Fruit fly (Drosophila melanogaster) whole organism, prepupa: ENCODE measurements around the gene CG3368.

Experiments
- CG10631 ChIP-seq: fragments of 200-800 bp; sonication (Bioruptor generic); optimal IDR thresholded peaks from 2 replicates; lab custom pipeline; 2016; ENCODE audit warnings: missing biosample characterization, missing genetic modification characterization
- CG11294 ChIP-seq: fragments of 200-800 bp; sonication (Bioruptor generic); IDR thresholded peaks from 2 replicates; pipeline ENCODE4 v1.3.6; 2022; ENCODE audit warnings: missing biosample characterization, missing genetic modification characterization
- CG11762 ChIP-seq: fragments of 200-800 bp; sonication (Bioruptor generic); optimal IDR thresholded peaks from 3 replicates; lab custom pipeline; 2016; ENCODE audit warnings: missing biosample characterization, missing genetic modification characterization; ENCODE audit not compliant: insufficient read depth
- CG11902 ChIP-seq: fragments of 200-800 bp; sonication (Bioruptor generic); optimal IDR thresholded peaks from 3 replicates; lab custom pipeline; 2016; ENCODE audit warnings: missing biosample characterization, missing genetic modification characterization
- CG15336 ChIP-seq: fragments of 200-800 bp; sonication (Bioruptor generic); IDR thresholded peaks from 2 replicates; pipeline ENCODE4 v1.3.6; 2022; ENCODE audit warnings: missing biosample characterization, missing genetic modification characterization
- CG1621 ChIP-seq: fragments of 200-800 bp; sonication (Bioruptor generic); optimal IDR thresholded peaks from 3 replicates; lab custom pipeline; 2018; ENCODE audit warnings: missing biosample characterization, mild to moderate bottlenecking, missing genetic modification characterization
- CG16779 ChIP-seq: fragments of 200-800 bp; sonication (Bioruptor generic); optimal IDR thresholded peaks from 3 replicates; lab custom pipeline; 2017; ENCODE audit warnings: missing biosample characterization, mild to moderate bottlenecking, missing genetic modification characterization
- CG3032 ChIP-seq: fragments of 200-800 bp; optimal IDR thresholded peaks from 2 replicates; lab custom pipeline; 2019; ENCODE audit warnings: missing biosample characterization, mild to moderate bottlenecking, missing genetic modification characterization, moderate library complexity
- CG31627 ChIP-seq: fragments of 200-800 bp; sonication (Bioruptor generic); optimal IDR thresholded peaks from 3 replicates; lab custom pipeline; 2016; ENCODE audit warnings: missing biosample characterization, missing genetic modification characterization
- CG32006 ChIP-seq: fragments of 200-800 bp; sonication (Bioruptor generic); optimal IDR thresholded peaks from 3 replicates; lab custom pipeline; 2017; ENCODE audit warnings: missing biosample characterization, mild to moderate bottlenecking, missing genetic modification characterization
- CG34406 ChIP-seq: fragments of 200-800 bp; sonication (Bioruptor generic); optimal IDR thresholded peaks from 3 replicates; lab custom pipeline; 2016; ENCODE audit warnings: missing biosample characterization, missing genetic modification characterization
- CG3919 ChIP-seq: fragments of 200-800 bp; sonication (Bioruptor generic); optimal IDR thresholded peaks from 3 replicates; lab custom pipeline; 2016; ENCODE audit warnings: missing biosample characterization, missing genetic modification characterization
- CG4318 ChIP-seq: fragments of 200-800 bp; sonication (Bioruptor generic); optimal IDR thresholded peaks from 3 replicates; lab custom pipeline; 2017; ENCODE audit warnings: missing biosample characterization, mild to moderate bottlenecking, missing genetic modification characterization
- CG6276 ChIP-seq: fragments of 200-800 bp; sonication (Bioruptor generic); optimal IDR thresholded peaks from 2 replicates; lab custom pipeline; 2017; ENCODE audit warnings: missing biosample characterization, mild to moderate bottlenecking, missing genetic modification characterization
- CG6808 ChIP-seq: fragments of 200-800 bp; sonication (Bioruptor generic); optimal IDR thresholded peaks from 3 replicates; lab custom pipeline; 2017; ENCODE audit warnings: missing biosample characterization, missing genetic modification characterization, mild to moderate bottlenecking, moderate library complexity, missing genetic modification reagents
- CG6854 ChIP-seq: fragments of 200-800 bp; sonication (Bioruptor generic); optimal IDR thresholded peaks from 2 replicates; lab custom pipeline; 2017; ENCODE audit warnings: missing biosample characterization, mild to moderate bottlenecking, missing genetic modification characterization
- CG8119 ChIP-seq: fragments of 200-800 bp; sonication (Bioruptor generic); IDR thresholded peaks from 3 replicates; pipeline ENCODE4 v1.3.6; 2022; ENCODE audit warnings: missing biosample characterization, missing genetic modification characterization
- CG8319 ChIP-seq: fragments of 200-800 bp; sonication (Bioruptor generic); optimal IDR thresholded peaks from 3 replicates; lab custom pipeline; 2016; ENCODE audit warnings: missing biosample characterization, missing genetic modification characterization
- CG8632 ChIP-seq: fragments of 200-800 bp; sonication (Bioruptor generic); optimal IDR thresholded peaks from 3 replicates; lab custom pipeline; 2016; ENCODE audit warnings: missing biosample characterization, missing genetic modification characterization
- CG9139 ChIP-seq: fragments of 200-800 bp; sonication (Bioruptor generic); optimal IDR thresholded peaks from 3 replicates; lab custom pipeline; 2017; ENCODE audit warnings: missing biosample characterization, mild to moderate bottlenecking, missing genetic modification characterization
- Eip78C ChIP-seq: fragments of 200-800 bp; sonication (Bioruptor generic); peaks from one replicate; lab custom pipeline; 2016; ENCODE audit warnings: missing biosample characterization, missing genetic modification characterization
- Eip93F ChIP-seq: fragments of 200-800 bp; sonication (Bioruptor generic); optimal IDR thresholded peaks from 2 replicates; lab custom pipeline; 2016; ENCODE audit warnings: missing biosample characterization, mild to moderate bottlenecking, missing genetic modification characterization
- Ets21C ChIP-seq: fragments of 200-800 bp; sonication (Bioruptor generic); optimal IDR thresholded peaks from 3 replicates; lab custom pipeline; 2016; ENCODE audit warnings: missing biosample characterization, missing genetic modification characterization
- Ets96B ChIP-seq: fragments of 200-800 bp; optimal IDR thresholded peaks from 2 replicates; lab custom pipeline; 2019; ENCODE audit warnings: missing biosample characterization, mild to moderate bottlenecking, missing genetic modification characterization, moderate library complexity
- Gug ChIP-seq: fragments of 200-800 bp; sonication (Bioruptor generic); IDR thresholded peaks from 2 replicates; pipeline ENCODE4 v1.3.6; 2022; ENCODE audit warnings: missing biosample characterization, missing genetic modification characterization
- Hr39 ChIP-seq: fragments of 200-800 bp; sonication (Bioruptor generic); optimal IDR thresholded peaks from 2 replicates; lab custom pipeline; 2016; ENCODE audit warnings: missing biosample characterization, missing genetic modification characterization
- Hr4 ChIP-seq: fragments of 200-800 bp; sonication (Bioruptor generic); optimal IDR thresholded peaks from 3 replicates; lab custom pipeline; 2016; ENCODE audit warnings: missing biosample characterization, missing genetic modification characterization
- OdsH ChIP-seq: fragments of 200-800 bp; sonication (Bioruptor generic); optimal IDR thresholded peaks from 3 replicates; lab custom pipeline; 2016; ENCODE audit warnings: missing biosample characterization, missing genetic modification characterization
- Sox102F ChIP-seq: fragments of 200-800 bp; sonication (Bioruptor generic); optimal IDR thresholded peaks from 2 replicates; lab custom pipeline; 2016; ENCODE audit warnings: missing biosample characterization, mild to moderate bottlenecking, missing genetic modification characterization
- Sox14 ChIP-seq: fragments of 200-800 bp; sonication (Bioruptor generic); optimal IDR thresholded peaks from 3 replicates; lab custom pipeline; 2016; ENCODE audit warnings: missing biosample characterization, missing genetic modification characterization
- Sox15 ChIP-seq: fragments of 200-800 bp; sonication (Bioruptor generic); optimal IDR thresholded peaks from 3 replicates; lab custom pipeline; 2016; ENCODE audit warnings: missing biosample characterization, missing genetic modification characterization
- achi ChIP-seq: fragments of 200-800 bp; sonication (Bioruptor generic); optimal IDR thresholded peaks from 3 replicates; lab custom pipeline; 2016; ENCODE audit warnings: missing biosample characterization, missing genetic modification characterization
- acj6 ChIP-seq: fragments of 200-800 bp; sonication (Bioruptor generic); optimal IDR thresholded peaks from 3 replicates; lab custom pipeline; 2016; ENCODE audit warnings: missing biosample characterization, missing genetic modification characterization
- fd85E ChIP-seq: fragments of 200-800 bp; sonication (Bioruptor generic); optimal IDR thresholded peaks from 3 replicates; lab custom pipeline; 2016; ENCODE audit warnings: missing biosample characterization, missing genetic modification characterization
- fkh ChIP-seq: fragments of 200-800 bp; sonication (Bioruptor generic); optimal IDR thresholded peaks from 3 replicates; lab custom pipeline; 2017; ENCODE audit warnings: missing biosample characterization, mild to moderate bottlenecking, missing genetic modification characterization, moderate library complexity
- net ChIP-seq: fragments of 200-800 bp; sonication (Bioruptor generic); optimal IDR thresholded peaks from 3 replicates; lab custom pipeline; 2016; ENCODE audit warnings: missing biosample characterization, missing genetic modification characterization
- pdm3 ChIP-seq: fragments of 200-800 bp; sonication (Bioruptor generic); optimal IDR thresholded peaks from 3 replicates; lab custom pipeline; 2016; ENCODE audit warnings: missing biosample characterization, missing genetic modification characterization
- spab ChIP-seq: fragments of 200-800 bp; sonication (Bioruptor generic); optimal IDR thresholded peaks from 2 replicates; lab custom pipeline; 2017; ENCODE audit warnings: missing biosample characterization, mild to moderate bottlenecking, missing genetic modification characterization, missing genetic modification reagents
- ss ChIP-seq, 2 experiments: fragments of 200-800 bp; sonication (Bioruptor generic); optimal IDR thresholded peaks; 2 replicates in 1 of 2; 3 replicates in 1 of 2; lab custom pipeline; 2017 to 2018; ENCODE audit warnings: mild to moderate bottlenecking in 2 of 2, missing biosample characterization in 2 of 2, missing genetic modification characterization in 2 of 2, moderate library complexity in 1 of 2
- svp ChIP-seq: fragments of 200-800 bp; sonication (Bioruptor generic); peaks from one replicate; lab custom pipeline; 2016; ENCODE audit warnings: missing biosample characterization, missing genetic modification characterization
- topi ChIP-seq: fragments of 200-800 bp; sonication (Bioruptor generic); optimal IDR thresholded peaks from 3 replicates; lab custom pipeline; 2016; ENCODE audit warnings: missing biosample characterization, missing genetic modification characterization
- vri ChIP-seq: fragments of 200-800 bp; sonication (Bioruptor generic); optimal IDR thresholded peaks from 3 replicates; lab custom pipeline; 2016; ENCODE audit warnings: missing biosample characterization, mild to moderate bottlenecking, missing genetic modification characterization

The CG3368 gene

DNA sequence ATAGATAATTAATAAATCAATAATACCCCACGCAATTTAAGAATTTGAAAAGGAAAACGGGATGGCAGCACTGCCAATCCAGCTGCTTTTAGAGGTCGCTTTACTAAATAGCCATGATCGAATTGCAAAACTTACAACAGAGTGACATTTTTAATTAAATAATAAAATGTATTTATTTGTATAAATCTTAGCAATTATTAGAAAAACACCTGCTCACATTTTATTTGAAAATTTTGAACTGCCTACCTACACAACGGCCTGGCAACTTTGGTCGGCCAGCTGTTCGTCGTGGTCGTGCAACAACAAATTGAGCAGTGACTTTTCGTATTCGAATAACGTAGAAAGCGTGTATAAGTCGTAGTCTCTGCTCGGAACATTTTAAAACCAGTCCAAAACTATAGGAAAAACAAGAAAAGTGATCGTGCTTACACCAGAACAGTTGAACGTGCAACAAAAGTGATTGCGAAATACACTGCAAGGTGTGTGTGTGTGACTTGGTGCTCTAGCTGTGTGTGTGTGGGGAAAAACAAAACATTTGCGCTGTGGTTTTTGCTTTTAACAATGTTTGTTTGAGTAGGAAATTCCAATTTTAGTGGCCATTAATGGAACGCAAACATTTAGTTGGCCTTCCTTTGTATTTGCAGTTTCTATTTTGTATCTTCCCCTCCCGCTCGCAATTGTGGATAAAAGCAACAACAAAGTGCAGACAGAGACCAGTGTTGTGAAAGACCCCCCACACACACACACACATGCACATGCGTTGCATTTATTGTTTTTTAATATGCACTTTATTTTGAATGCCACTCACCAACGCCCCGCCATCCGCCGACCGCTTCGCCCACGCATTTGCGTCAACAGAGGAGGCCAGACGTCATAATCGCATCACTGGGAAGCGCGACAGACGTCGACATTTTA is 8.8 kb upstream of the CG3368 start, which contains the start of gene CG5938 (continued):
- peak; percentile 39 for TF ChIP-seq CG10631
- TF ChIP-seq ss (GFP tag; optimal IDR thresholded peaks at IDR 0.05; lab: Kevin White, UChicago): peak; percentile 23 to 69
- peak; percentile 39 for TF ChIP-seq CG9139 (GFP tag; lab: Kevin White, UChicago)
- peak; percentile 68 for TF ChIP-seq Sox14
- no peak for TF ChIP-seq pdm3 (GFP tag; lab: Kevin White, UChicago)
- peak; percentile 59 for TF ChIP-seq svp (GFP tag; lab: Kevin White, UChicago)
- TF ChIP-seq Sox102F: peak; percentile 5
- peak; percentile 47 for TF ChIP-seq CG3919
- TF ChIP-seq Gug (GFP tag; lab: Robert Waterston, UW): no peak
- peak; percentile 31 for TF ChIP-seq CG16779
- TF ChIP-seq fd85E (GFP tag; lab: Kevin White, UChicago): no peak
- peak; percentile 74 for TF ChIP-seq Eip78C (GFP tag; lab: Kevin White, UChicago)
- TF ChIP-seq CG6276 (GFP tag; lab: Kevin White, UChicago): peak; percentile 48
- TF ChIP-seq CG11294: no peak
- TF ChIP-seq acj6 (GFP tag; lab: Kevin White, UChicago): peak; percentile 52
- peak; percentile 50 for TF ChIP-seq CG6808
- TF ChIP-seq CG4318 (GFP tag; lab: Kevin White, UChicago): no peak
- TF ChIP-seq CG6854: peak; percentile 30
- TF ChIP-seq CG11902 (GFP tag; lab: Kevin White, UChicago): peak; percentile 22
- no peak for TF ChIP-seq Sox15
- no peak for TF ChIP-seq Ets21C (GFP tag; lab: Kevin White, UChicago)
- TF ChIP-seq topi (GFP tag; lab: Kevin White, UChicago): peak; percentile 22
- TF ChIP-seq CG34406: peak; percentile 32
- TF ChIP-seq OdsH: peak; percentile 47
- peak; percentile 21 for TF ChIP-seq CG3032 (tag; lab: Kevin White, UChicago)
- TF ChIP-seq Eip93F (GFP tag; lab: Kevin White, UChicago): no peak
- peak; percentile 21 for TF ChIP-seq fkh (GFP tag; lab: Kevin White, UChicago)
- peak; percentile 57 for TF ChIP-seq achi (GFP tag; lab: Kevin White, UChicago)
- TF ChIP-seq CG31627 (GFP tag; lab: Kevin White, UChicago): peak; percentile 10
- TF ChIP-seq CG8319 (GFP tag; lab: Kevin White, UChicago): no peak

DNA sequence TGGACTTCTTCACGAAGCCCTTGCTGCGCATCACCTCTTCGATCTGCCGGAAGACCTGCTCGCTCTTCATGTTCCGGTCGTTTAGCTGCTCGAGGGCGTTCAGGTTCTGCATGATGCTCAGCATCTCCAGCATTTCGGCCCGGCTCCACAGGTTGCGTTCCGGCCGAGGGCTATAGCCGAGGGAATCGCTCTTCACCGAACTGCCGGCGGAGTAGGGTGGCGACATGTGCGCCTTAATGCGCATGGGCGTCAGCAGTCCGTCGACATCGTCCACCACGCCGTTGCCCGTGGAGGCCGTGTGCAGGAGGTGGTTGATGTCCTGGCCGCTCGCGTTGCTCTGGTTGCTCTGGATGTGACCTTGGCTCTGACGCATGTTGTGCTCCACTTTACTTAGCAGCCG is 4.1 kb upstream of the CG3368 start:
- TF ChIP-seq CG6854: no peak
- no peak for TF ChIP-seq Hr4 (GFP tag; lab: Kevin White, UChicago)
- no peak for TF ChIP-seq CG11762
- TF ChIP-seq Ets96B (tag; lab: Kevin White, UChicago): no peak

DNA sequence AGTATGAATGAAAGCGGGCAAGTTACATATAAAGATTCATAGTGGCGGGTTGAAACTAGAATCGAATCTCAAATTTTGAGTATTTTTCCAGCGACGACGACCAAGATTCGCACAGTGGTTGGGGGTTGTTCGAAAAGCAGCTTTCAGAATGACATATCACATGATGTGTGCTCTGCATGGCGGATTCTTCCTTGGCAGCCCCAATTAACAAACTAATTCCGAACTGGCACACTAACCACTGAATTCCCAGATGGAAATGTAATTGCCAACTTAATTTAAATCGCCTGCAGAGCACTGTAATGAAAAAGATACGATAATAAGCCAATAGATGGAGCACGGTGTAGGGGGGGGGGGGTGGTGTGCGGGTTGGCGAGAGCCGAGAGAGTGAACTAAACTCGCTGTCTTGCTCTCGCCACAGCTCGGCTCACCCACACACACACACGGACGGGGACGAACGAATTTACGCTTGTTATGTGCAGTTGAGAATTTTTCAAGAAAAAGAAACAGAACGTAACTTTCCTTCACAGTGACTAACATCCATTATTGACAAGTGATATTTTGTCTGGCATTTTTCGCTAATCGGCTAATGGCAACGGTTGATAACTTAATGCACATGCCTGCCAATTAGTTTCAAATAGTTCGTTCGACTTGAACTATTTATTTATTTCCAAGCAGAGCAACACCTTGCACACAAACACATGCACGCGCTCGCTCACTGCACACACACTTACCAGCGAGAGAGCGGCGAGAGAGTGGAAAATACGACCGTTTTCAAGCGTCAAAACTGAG is 2.4 kb upstream of the CG3368 start:
- TF ChIP-seq Eip93F (GFP tag; lab: Kevin White, UChicago) (peak; percentile 53), CG6276 (GFP tag; lab: Kevin White, UChicago) (peak; percentile 97), Sox14 (peak; percentile 99), net (GFP tag; lab: Kevin White, UChicago) (peak; percentile 98), achi (GFP tag; lab: Kevin White, UChicago) (peak; percentile 97), Hr4 (GFP tag; lab: Kevin White, UChicago) (peak; percentile 98), CG8632 (GFP tag; lab: Kevin White, UChicago) (peak; percentile 96), CG3919 (peak; percentile 99), CG15336 (GFP tag; lab: Robert Waterston, UW) (peak; percentile 97), CG6854 (peak; percentile 90), OdsH (peak; percentile 98), CG8119 (peak; percentile 98), spab (peak; percentile 97), CG34406 (peak; percentile 97), CG10631 (peak; percentile 97), Ets21C (GFP tag; lab: Kevin White, UChicago) (peak; percentile 97), Gug (GFP tag; lab: Robert Waterston, UW) (peak; percentile 96), vri (peak; percentile 95), CG1621 (tag; lab: Kevin White, UChicago) (peak; percentile 99), CG4318 (GFP tag; lab: Kevin White, UChicago) (peak; percentile 98), fd85E (GFP tag; lab: Kevin White, UChicago) (peak; percentile 96), ss (GFP tag; optimal IDR thresholded peaks at IDR 0.05; lab: Kevin White, UChicago) (peak; percentile 89 to 94), Sox102F (peak; percentile 98), Eip78C (GFP tag; lab: Kevin White, UChicago) (peak; percentile 99), pdm3 (GFP tag; lab: Kevin White, UChicago) (peak; percentile 98), CG32006 (peak; percentile 98), acj6 (GFP tag; lab: Kevin White, UChicago) (peak; percentile 97), Hr39 (GFP tag; lab: Kevin White, UChicago) (peak; percentile 98)
